Worm (Caenorhabditis elegans) whole organism, L4 larva: Measurements from ENCODE around the gene Y116A8A.4.
"Not testable (repeated sequence)": the region's sequence is repeated elsewhere in the genome, so short reads cannot be mapped to it uniquely, and the experiment has no call there.

Experiments
- F49E8.2 ChIP-seq: sonication (generic microtip); optimal IDR thresholded peaks from 2 replicates; lab custom pipeline; 2016; ENCODE audit warnings: missing compliant biosample characterization, mild to moderate bottlenecking, missing genetic modification characterization, borderline replicate concordance
- R02D3.7 ChIP-seq: fragments of 150-350 bp; sonication (generic microtip); optimal IDR thresholded peaks from 3 replicates; lab custom pipeline; 2014; ENCODE audit warnings: missing biosample characterization, missing genetic modification characterization
- T20F7.1 ChIP-seq: fragments of 200-800 bp; sonication (Bioruptor generic); optimal IDR thresholded peaks from 2 replicates; lab custom pipeline; 2018; ENCODE audit warnings: mild to moderate bottlenecking, missing genetic modification characterization, missing compliant biosample characterization
- Y105C5A.15 ChIP-seq: fragments of 200-800 bp; sonication (Bioruptor generic); IDR thresholded peaks from 2 replicates; pipeline ENCODE4 v1.3.6; 2022; ENCODE audit warnings: missing genetic modification characterization, missing compliant biosample characterization
- Y48G9A.11 ChIP-seq: fragments of 200-800 bp; sonication (Bioruptor generic); IDR thresholded peaks from 2 replicates; pipeline ENCODE4 v1.3.6; 2022; ENCODE audit warnings: missing genetic modification reagents, missing genetic modification characterization, missing compliant biosample characterization
- Y5F2A.4 ChIP-seq: fragments of 200-800 bp; sonication (Bioruptor generic); optimal IDR thresholded peaks from 2 replicates; lab custom pipeline; 2018; ENCODE audit warnings: mild to moderate bottlenecking, missing genetic modification characterization, missing compliant biosample characterization
- ZK337.2 ChIP-seq: fragments of 200-800 bp; sonication (Bioruptor generic); IDR thresholded peaks from 2 replicates; pipeline ENCODE4 v1.3.6; 2022; ENCODE audit warnings: missing genetic modification reagents, missing genetic modification characterization, missing compliant biosample characterization
- ZK546.5 ChIP-seq, 2 experiments: sonication (generic microtip); optimal IDR thresholded peaks; 2 replicates each; lab custom pipeline; 2017; ENCODE audit warnings: missing biosample characterization in 2 of 2, missing genetic modification characterization in 2 of 2
- daf-12 ChIP-seq: fragments of 150-350 bp; optimal IDR thresholded peaks from 2 replicates; lab custom pipeline; 2014; ENCODE audit warnings: missing biosample characterization, missing genetic modification reagents, missing genetic modification characterization
- dpl-1 ChIP-seq: fragments of 150-350 bp; optimal IDR thresholded peaks from 2 replicates; lab custom pipeline; 2014; ENCODE audit warnings: missing biosample characterization, missing genetic modification reagents, missing genetic modification characterization
- hif-1 ChIP-seq, 2 experiments: sonication (generic microtip); optimal IDR thresholded peaks; 2 replicates each; lab custom pipeline; 2016 to 2017; ENCODE audit warnings: missing compliant biosample characterization in 2 of 2, missing genetic modification characterization in 2 of 2, missing genetic modification reagents in 2 of 2, missing genotype in 2 of 2, mild to moderate bottlenecking in 1 of 2
- hmg-1.1 ChIP-seq: fragments of 200-800 bp; sonication (Bioruptor generic); IDR thresholded peaks from 2 replicates; pipeline ENCODE4 v1.3.6; 2022; ENCODE audit warnings: missing genetic modification reagents, missing genetic modification characterization, missing compliant biosample characterization
- jun-1 ChIP-seq: fragments of 150-350 bp; optimal IDR thresholded peaks from 2 replicates; lab custom pipeline; 2014; ENCODE audit warnings: missing biosample characterization, missing genetic modification reagents, missing genetic modification characterization
- lim-7 ChIP-seq: fragments of 200-800 bp; sonication (Bioruptor generic); IDR thresholded peaks from 2 replicates; pipeline ENCODE4 v1.3.6; 2022; ENCODE audit warnings: missing genetic modification characterization, missing compliant biosample characterization
- lin-13 ChIP-seq: fragments of 150-350 bp; optimal IDR thresholded peaks from 2 replicates; lab custom pipeline; 2014; ENCODE audit warnings: missing biosample characterization, missing genetic modification reagents, missing genetic modification characterization
- lin-38 ChIP-seq: fragments of 200-800 bp; sonication (Bioruptor generic); IDR thresholded peaks from 2 replicates; pipeline ENCODE4 v1.3.6; 2022; ENCODE audit warnings: missing genetic modification reagents, missing genetic modification characterization, missing compliant biosample characterization
- mdl-1 ChIP-seq, 2 experiments: fragments of 150-350 bp in 1 of 2; sonication (generic microtip) in 1 of 2; optimal IDR thresholded peaks; 2 replicates each; lab custom pipeline; 2014 to 2017; ENCODE audit warnings: missing biosample characterization in 2 of 2, missing genetic modification characterization in 2 of 2
- mdt-29 ChIP-seq: fragments of 200-800 bp; sonication (Bioruptor generic); IDR thresholded peaks from 2 replicates; pipeline ENCODE4 v1.3.6; 2022; ENCODE audit warnings: missing genetic modification reagents, missing genetic modification characterization, missing compliant biosample characterization
- mxl-2 ChIP-seq: fragments of 200-800 bp; sonication (Bioruptor generic); conservative IDR thresholded peaks from 2 replicates; pipeline ENCODE4 v1.3.6; 2022; ENCODE audit warnings: missing genetic modification reagents, missing genetic modification characterization, missing compliant biosample characterization
- nhr-11 ChIP-seq: fragments of 150-350 bp; optimal IDR thresholded peaks from 2 replicates; lab custom pipeline; 2014; ENCODE audit warnings: missing biosample characterization, missing genetic modification characterization
- nhr-111 ChIP-seq: fragments of 200-800 bp; sonication (Bioruptor generic); optimal IDR thresholded peaks from 2 replicates; lab custom pipeline; 2018; ENCODE audit warnings: mild to moderate bottlenecking, missing genetic modification characterization, missing compliant biosample characterization
- nhr-25 ChIP-seq: sonication (generic microtip); optimal IDR thresholded peaks from 2 replicates; lab custom pipeline; 2017; ENCODE audit warnings: missing genetic modification characterization, mild to moderate bottlenecking, missing compliant biosample characterization, antibody characterized with exemption, moderate library complexity, borderline replicate concordance; ENCODE audit not compliant: insufficient read depth
- nhr-28 ChIP-seq: fragments of 150-350 bp; optimal IDR thresholded peaks from 2 replicates; lab custom pipeline; 2014; ENCODE audit warnings: missing biosample characterization, missing genetic modification characterization
- nhr-41 ChIP-seq: fragments of 200-800 bp; sonication (Bioruptor generic); IDR thresholded peaks from 2 replicates; pipeline ENCODE4 v1.3.6; 2022; ENCODE audit warnings: missing genetic modification reagents, missing genetic modification characterization, missing compliant biosample characterization
- nhr-42 ChIP-seq: fragments of 200-800 bp; sonication (Bioruptor generic); IDR thresholded peaks from 2 replicates; pipeline ENCODE4 v1.3.6; 2022; ENCODE audit warnings: missing genetic modification characterization, missing compliant biosample characterization
- nhr-76 ChIP-seq: fragments of 150-350 bp; optimal IDR thresholded peaks from 2 replicates; lab custom pipeline; 2014; ENCODE audit warnings: missing biosample characterization, missing genetic modification characterization
- nhr-77 ChIP-seq: fragments of 150-350 bp; optimal IDR thresholded peaks from 2 replicates; lab custom pipeline; 2014; ENCODE audit warnings: missing biosample characterization, missing genetic modification characterization
- pqm-1 ChIP-seq: sonication (generic microtip); optimal IDR thresholded peaks from 2 replicates; lab custom pipeline; 2017; ENCODE audit warnings: missing biosample characterization, missing genetic modification characterization
- set-16 ChIP-seq: fragments of 200-800 bp; sonication (Bioruptor generic); IDR thresholded peaks from 2 replicates; pipeline ENCODE4 v1.3.6; 2022; ENCODE audit warnings: missing genetic modification reagents, missing genetic modification characterization, missing compliant biosample characterization
- skn-1 ChIP-seq: fragments of 150-350 bp; optimal IDR thresholded peaks from 2 replicates; lab custom pipeline; 2014; ENCODE audit warnings: missing biosample characterization, missing genetic modification characterization
- snpc-4 ChIP-seq: fragments of 150-350 bp; optimal IDR thresholded peaks from 2 replicates; lab custom pipeline; 2014; ENCODE audit warnings: missing biosample characterization, missing genetic modification characterization
- unc-39 ChIP-seq: sonication (generic microtip); optimal IDR thresholded peaks from 2 replicates; lab custom pipeline; 2017; ENCODE audit warnings: missing biosample characterization, missing genetic modification characterization
- unc-62 ChIP-seq, 3 experiments: fragments of 150-350 bp in 1 of 3; sonication (generic microtip); optimal IDR thresholded peaks in 2 of 3; peaks in 1 of 3; 1 replicate in 1 of 3; 2 replicates in 2 of 3; lab custom pipeline; 2014 to 2017; ENCODE audit warnings: missing biosample characterization in 3 of 3, missing genetic modification characterization in 3 of 3, missing genetic modification reagents in 3 of 3, missing genotype in 1 of 3
- vab-7 ChIP-seq: fragments of 200-800 bp; sonication (Bioruptor generic); IDR thresholded peaks from 2 replicates; pipeline ENCODE4 v1.3.6; 2022; ENCODE audit warnings: missing genetic modification reagents, missing genetic modification characterization, missing compliant biosample characterization
- zfp-3 ChIP-seq: fragments of 200-800 bp; sonication (Bioruptor generic); conservative IDR thresholded peaks from 2 replicates; pipeline ENCODE4 v1.3.6; 2022; ENCODE audit warnings: missing genetic modification reagents, missing genetic modification characterization, missing compliant biosample characterization
- ztf-11 ChIP-seq: fragments of 150-350 bp; optimal IDR thresholded peaks from 2 replicates; lab custom pipeline; 2014; ENCODE audit warnings: missing biosample characterization, missing genetic modification characterization
- ztf-7 ChIP-seq: fragments of 150-350 bp; optimal IDR thresholded peaks from 2 replicates; lab custom pipeline; 2014; ENCODE audit warnings: missing biosample characterization, missing genetic modification characterization

Gene Y116A8A.4

DNA sequence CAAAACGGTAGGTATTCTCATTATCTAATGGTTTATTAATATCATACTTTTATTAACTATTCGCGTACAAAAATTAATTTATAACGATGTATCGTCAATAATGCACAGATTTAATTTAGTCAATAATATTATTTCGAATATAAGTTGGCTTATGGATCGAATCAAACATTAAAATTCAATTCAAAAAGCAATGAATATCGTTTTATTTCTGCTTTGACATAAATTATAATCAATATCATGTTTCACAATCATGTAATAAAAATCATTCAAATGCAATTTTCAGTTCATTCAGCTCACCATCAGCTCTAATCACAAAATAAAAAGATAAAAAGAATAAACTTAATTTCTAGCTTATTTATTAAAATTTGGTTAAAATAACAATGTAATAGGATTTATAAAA, 6.1 kb downstream of the Y116A8A.4 start, which contains the start of gene Y116A8A.6:
Gene Y116A8A.6 (minus strand): TSS at position 101 of the 400 bp plus-strand sequence.
- TF ChIP-seq nhr-25 (tag; lab: Kevin White, UChicago) (no peak), nhr-28 (tag; lab: Kevin White, UChicago) (no peak), dpl-1 (GFP tag; lab: Kevin White, UChicago) (no peak), ZK337.2 (no peak), nhr-41 (GFP tag; lab: Robert Waterston, UW) (no peak), ztf-7 (tag; lab: Kevin White, UChicago) (no peak), unc-39 (tag; lab: Kevin White, UChicago) (no peak), nhr-77 (tag; lab: Kevin White, UChicago) (no peak), hif-1 (tag; optimal IDR thresholded peaks at IDR 0.05; lab: Kevin White, UChicago) (no peak), vab-7 (GFP tag; lab: Robert Waterston, UW) (no peak), ZK546.5 (tag; optimal IDR thresholded peaks at IDR 0.05; lab: Kevin White, UChicago) (no peak), T20F7.1 (GFP tag; lab: Kevin White, UChicago) (no peak), set-16 (GFP tag; lab: Robert Waterston, UW) (no peak), hmg-1.1 (GFP tag; lab: Robert Waterston, UW) (no peak), mdt-29 (no peak), pqm-1 (no peak), lin-38 (GFP tag; lab: Robert Waterston, UW) (no peak), nhr-42 (GFP tag; lab: Robert Waterston, UW) (no peak), Y48G9A.11 (GFP tag; lab: Robert Waterston, UW) (no peak)
- TF ChIP-seq, all 104 proteins: peak for 0

DNA sequence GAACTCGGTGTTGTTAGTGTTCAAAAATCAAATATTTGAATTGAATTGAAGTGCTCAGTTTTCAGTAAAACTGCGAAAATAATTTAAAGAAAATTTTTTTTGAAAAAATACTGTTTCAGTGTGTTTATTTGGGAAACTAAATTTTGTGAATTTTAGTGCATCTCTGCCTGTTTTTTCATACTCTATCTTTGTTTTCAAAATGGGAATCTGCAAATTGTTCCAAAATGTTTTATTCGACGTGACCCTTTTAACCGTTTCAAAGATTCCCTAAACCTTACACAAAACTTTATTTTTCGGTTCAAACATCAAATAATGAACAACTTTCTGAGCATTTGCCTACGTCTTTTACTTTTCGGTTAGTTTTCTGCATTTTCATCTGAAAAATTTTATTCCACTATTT, 7.3 kb downstream of the Y116A8A.4 start, which contains the start of gene Y116A8A.7:
Gene Y116A8A.7 (plus strand): TSS at position 301 of the 400 bp plus-strand sequence.
- no peak for TF ChIP-seq F49E8.2
- TF ChIP-seq nhr-28 (tag; lab: Kevin White, UChicago), result no peak
- no peak for TF ChIP-seq nhr-42 (GFP tag; lab: Robert Waterston, UW)
- no peak for TF ChIP-seq zfp-3 (GFP tag; lab: Robert Waterston, UW)
- TF ChIP-seq, all 104 proteins: peak for 0

DNA sequence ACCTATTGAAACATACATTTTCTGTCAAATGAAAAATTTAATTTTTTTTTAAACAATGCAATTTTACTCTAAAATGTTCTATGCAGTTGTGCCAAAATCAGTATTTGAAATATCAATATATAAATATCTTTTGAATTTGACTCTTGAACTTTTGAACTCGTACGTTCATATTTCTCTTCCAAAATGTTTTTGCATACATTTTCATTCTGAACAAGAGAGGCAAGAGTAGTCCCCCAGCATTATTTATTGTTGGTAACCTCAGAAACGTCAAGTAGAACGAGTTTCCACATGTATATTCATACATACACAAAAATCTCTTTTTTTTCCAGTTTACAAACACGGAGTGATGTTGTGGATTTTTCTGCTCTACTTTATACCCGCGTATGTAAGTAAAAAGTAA, 8.7 kb downstream of the Y116A8A.4 start, which contains the start of gene clec-194:
Gene clec-194 (plus strand): TSS at position 301 of the 400 bp plus-strand sequence.
- TF ChIP-seq mdl-1 (tag; optimal IDR thresholded peaks at IDR 0.05; lab: Kevin White, UChicago) (no peak), lim-7 (GFP tag; lab: Robert Waterston, UW) (no peak), snpc-4 (no peak), daf-12 (no peak), mxl-2 (GFP tag; lab: Robert Waterston, UW) (no peak), unc-62 (GFP tag; optimal IDR thresholded peaks at IDR 0.05 in 1 of 2; lab: Kevin White, UChicago) (no peak), unc-62 (tag; optimal IDR thresholded peaks at IDR 0.05; lab: Kevin White, UChicago) (no peak), ztf-11 (tag; lab: Kevin White, UChicago) (no peak), nhr-111 (GFP tag; lab: Kevin White, UChicago) (no peak), skn-1 (tag; lab: Kevin White, UChicago) (no peak), nhr-11 (tag; lab: Kevin White, UChicago) (no peak), nhr-76 (tag; lab: Kevin White, UChicago) (no peak), jun-1 (tag; lab: Kevin White, UChicago) (no peak), R02D3.7 (tag; lab: Kevin White, UChicago) (no peak), Y105C5A.15 (GFP tag; lab: Robert Waterston, UW) (no peak)

DNA sequence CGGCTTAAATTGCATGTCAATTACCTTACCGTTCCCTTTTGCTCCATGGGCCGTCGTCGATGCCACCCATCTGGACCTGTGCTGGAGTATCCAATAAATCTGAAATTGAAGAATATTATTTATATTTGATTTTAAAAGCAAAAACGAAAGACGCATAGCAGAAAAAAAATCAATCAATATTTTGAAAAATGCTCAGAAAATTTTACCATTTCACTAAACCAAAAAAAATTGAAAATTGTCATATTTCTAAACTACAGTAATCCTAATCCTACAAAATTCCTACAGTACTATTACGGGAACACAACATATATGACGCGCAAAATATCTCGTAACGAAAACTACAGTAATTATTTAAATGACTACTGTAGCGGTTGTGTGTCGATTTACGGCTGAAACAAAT, 20.2 kb downstream of the Y116A8A.4 start, which contains the start of gene Y116A8A.150:
Gene Y116A8A.150 (minus strand): TSS at position 101 of the 400 bp plus-strand sequence.
- TF ChIP-seq Y5F2A.4 (GFP tag; lab: Kevin White, UChicago); lin-38 (GFP tag; lab: Robert Waterston, UW); lin-13 (GFP tag; lab: Kevin White, UChicago): not testable (repeated sequence)
- TF ChIP-seq, all 104 proteins: peak for 0; not testable (repeated sequence) for 104
